Worm (Caenorhabditis elegans) whole organism, L2 larva: Measurements from ENCODE around the gene cct-6.

Experiments used
- C34F6.9 ChIP-seq: fragments of 150-350 bp; optimal IDR thresholded peaks from 2 replicates; lab custom pipeline; 2014; ENCODE audit warnings: missing biosample characterization, missing genetic modification characterization
- F13H6.1 ChIP-seq: sonication (generic microtip); optimal IDR thresholded peaks from 2 replicates; lab custom pipeline; 2016; ENCODE audit warnings: missing genetic modification characterization, missing compliant biosample characterization
- R02D3.7 ChIP-seq: fragments of 150-350 bp; optimal IDR thresholded peaks from 2 replicates; lab custom pipeline; 2014; ENCODE audit warnings: missing biosample characterization, missing genetic modification characterization
- Y55F3AM.14 ChIP-seq: fragments of 200-800 bp; sonication (Bioruptor generic); optimal IDR thresholded peaks from 2 replicates; lab custom pipeline; 2018; ENCODE audit warnings: mild to moderate bottlenecking, missing genetic modification characterization, missing compliant biosample characterization
- alr-1 ChIP-seq: fragments of 150-350 bp; optimal IDR thresholded peaks from 2 replicates; lab custom pipeline; 2014; ENCODE audit warnings: missing biosample characterization, missing genetic modification characterization
- aly-2 ChIP-seq: fragments of 150-350 bp; optimal IDR thresholded peaks from 2 replicates; lab custom pipeline; 2014; ENCODE audit warnings: missing biosample characterization, missing genetic modification characterization
- ama-1 ChIP-seq: fragments of 150-350 bp; optimal IDR thresholded peaks from 2 replicates; lab custom pipeline; 2018; ENCODE audit warnings: inconsistent platforms
- blmp-1 ChIP-seq: sonication (generic microtip); optimal IDR thresholded peaks from 2 replicates; lab custom pipeline; 2017; ENCODE audit warnings: missing genetic modification characterization, mild to moderate bottlenecking, missing compliant biosample characterization, antibody characterized with exemption, moderate library complexity; ENCODE audit not compliant: insufficient read depth
- ceh-16 ChIP-seq: fragments of 150-350 bp; optimal IDR thresholded peaks from 2 replicates; lab custom pipeline; 2014; ENCODE audit warnings: missing biosample characterization, missing genetic modification characterization
- ceh-82 ChIP-seq: fragments of 150-350 bp; optimal IDR thresholded peaks from 2 replicates; lab custom pipeline; 2014; ENCODE audit warnings: missing biosample characterization, missing genetic modification characterization
- crh-2 ChIP-seq: sonication (generic microtip); optimal IDR thresholded peaks from 2 replicates; lab custom pipeline; 2017; ENCODE audit warnings: missing biosample characterization, missing genetic modification characterization
- egl-27 ChIP-seq: sonication (generic microtip); optimal IDR thresholded peaks from 3 replicates; lab custom pipeline; 2017; ENCODE audit warnings: missing biosample characterization, missing genetic modification reagents, missing genetic modification characterization
- elt-1 ChIP-seq: fragments of 150-350 bp; optimal IDR thresholded peaks from 2 replicates; lab custom pipeline; 2014; ENCODE audit warnings: missing biosample characterization, missing genetic modification characterization
- elt-3 ChIP-seq: sonication (generic microtip); optimal IDR thresholded peaks from 2 replicates; lab custom pipeline; 2017; ENCODE audit warnings: missing biosample characterization, missing genetic modification characterization
- fos-1 ChIP-seq: fragments of 150-350 bp; optimal IDR thresholded peaks from 2 replicates; lab custom pipeline; 2014; ENCODE audit warnings: missing biosample characterization, missing genetic modification characterization
- gmeb-1 ChIP-seq: fragments of 150-350 bp; optimal IDR thresholded peaks from 2 replicates; lab custom pipeline; 2014; ENCODE audit warnings: missing biosample characterization, missing genetic modification characterization
- lin-11 ChIP-seq: fragments of 150-350 bp; sonication (generic microtip); optimal IDR thresholded peaks from 2 replicates; lab custom pipeline; 2014; ENCODE audit warnings: missing biosample characterization, missing genetic modification characterization, inconsistent platforms, mixed read lengths
- lin-13 ChIP-seq: fragments of 150-350 bp; optimal IDR thresholded peaks from 2 replicates; lab custom pipeline; 2014; ENCODE audit warnings: missing biosample characterization, missing genetic modification reagents, missing genetic modification characterization
- lin-39 ChIP-seq: fragments of 150-350 bp; optimal IDR thresholded peaks from 2 replicates; lab custom pipeline; 2014; ENCODE audit warnings: missing biosample characterization, missing genetic modification reagents, missing genetic modification characterization
- lsy-2 ChIP-seq, 2 experiments: fragments of 150-350 bp in 1 of 2; sonication (generic microtip) in 1 of 2; optimal IDR thresholded peaks; 2 replicates each; lab custom pipeline; 2014 to 2017; ENCODE audit warnings: missing biosample characterization in 2 of 2, missing genetic modification characterization in 2 of 2
- mab-5 ChIP-seq: fragments of 150-350 bp; optimal IDR thresholded peaks from 2 replicates; lab custom pipeline; 2014; ENCODE audit warnings: missing biosample characterization, missing genetic modification characterization
- mbf-1 ChIP-seq: sonication (generic microtip); optimal IDR thresholded peaks from 2 replicates; lab custom pipeline; 2017; ENCODE audit warnings: missing biosample characterization, missing genetic modification characterization
- mdl-1 ChIP-seq, 2 experiments: fragments of 150-350 bp in 1 of 2; sonication (generic microtip) in 1 of 2; optimal IDR thresholded peaks; 2 replicates each; lab custom pipeline; 2017; ENCODE audit warnings: missing biosample characterization in 2 of 2, missing genetic modification characterization in 2 of 2
- nhr-10 ChIP-seq: sonication (generic microtip); optimal IDR thresholded peaks from 2 replicates; lab custom pipeline; 2017; ENCODE audit warnings: missing biosample characterization, missing genetic modification characterization
- nhr-11 ChIP-seq: fragments of 150-350 bp; optimal IDR thresholded peaks from 2 replicates; lab custom pipeline; 2014; ENCODE audit warnings: missing biosample characterization, missing genetic modification characterization
- nhr-12 ChIP-seq: fragments of 150-350 bp; optimal IDR thresholded peaks from 2 replicates; lab custom pipeline; 2014; ENCODE audit warnings: missing biosample characterization, missing genetic modification characterization
- nhr-129 ChIP-seq: fragments of 150-350 bp; optimal IDR thresholded peaks from 2 replicates; lab custom pipeline; 2014; ENCODE audit warnings: missing biosample characterization, missing genetic modification characterization
- nhr-21 ChIP-seq: fragments of 150-350 bp; optimal IDR thresholded peaks from 2 replicates; lab custom pipeline; 2014; ENCODE audit warnings: missing biosample characterization, missing genetic modification characterization
- nhr-23 ChIP-seq: fragments of 150-350 bp; optimal IDR thresholded peaks from 2 replicates; lab custom pipeline; 2014; ENCODE audit warnings: missing biosample characterization, missing genetic modification reagents, missing genetic modification characterization
- nhr-237 ChIP-seq: fragments of 150-350 bp; optimal IDR thresholded peaks from 2 replicates; lab custom pipeline; 2014; ENCODE audit warnings: missing biosample characterization, missing genetic modification characterization
- nhr-25 ChIP-seq: fragments of 150-350 bp; sonication (generic microtip); optimal IDR thresholded peaks from 3 replicates; lab custom pipeline; 2014; ENCODE audit warnings: missing biosample characterization, missing genetic modification characterization
- nhr-6 ChIP-seq: fragments of 150-350 bp; optimal IDR thresholded peaks from 2 replicates; lab custom pipeline; 2014; ENCODE audit warnings: missing biosample characterization, missing genetic modification characterization
- nhr-77 ChIP-seq: fragments of 150-350 bp; optimal IDR thresholded peaks from 2 replicates; lab custom pipeline; 2014; ENCODE audit warnings: missing biosample characterization, missing genetic modification characterization
- peb-1 ChIP-seq: fragments of 150-350 bp; optimal IDR thresholded peaks from 2 replicates; lab custom pipeline; 2014; ENCODE audit warnings: missing biosample characterization, missing genetic modification characterization
- sem-4 ChIP-seq: fragments of 150-350 bp; optimal IDR thresholded peaks from 2 replicates; lab custom pipeline; 2014; ENCODE audit warnings: missing biosample characterization, missing genetic modification reagents, missing genetic modification characterization
- skn-1 ChIP-seq: sonication (generic microtip); optimal IDR thresholded peaks from 2 replicates; lab custom pipeline; 2017; ENCODE audit warnings: missing biosample characterization, missing genetic modification characterization
- sma-3 ChIP-seq: sonication (generic microtip); optimal IDR thresholded peaks from 2 replicates; lab custom pipeline; 2016; ENCODE audit warnings: missing genetic modification reagents, missing genetic modification characterization, missing compliant biosample characterization
- sma-9 ChIP-seq, 2 experiments: fragments of 150-350 bp in 1 of 2; sonication (generic microtip) in 1 of 2; optimal IDR thresholded peaks; 2 replicates each; lab custom pipeline; 2014 to 2016; ENCODE audit warnings: missing genetic modification characterization in 2 of 2, mild to moderate bottlenecking in 1 of 2, missing biosample characterization in 1 of 2, missing compliant biosample characterization in 1 of 2, missing genetic modification reagents in 1 of 2, moderate library complexity in 1 of 2
- snpc-4 ChIP-seq: fragments of 150-350 bp; optimal IDR thresholded peaks from 2 replicates; lab custom pipeline; 2014; ENCODE audit warnings: missing biosample characterization, missing genetic modification characterization
- unc-39 ChIP-seq: fragments of 150-350 bp; optimal IDR thresholded peaks from 2 replicates; lab custom pipeline; 2014; ENCODE audit warnings: missing biosample characterization, missing genetic modification characterization
- unc-55 ChIP-seq: fragments of 150-350 bp; sonication (generic microtip); optimal IDR thresholded peaks from 3 replicates; lab custom pipeline; 2014; ENCODE audit warnings: missing biosample characterization, missing genetic modification reagents, missing genetic modification characterization
- unc-62 ChIP-seq: fragments of 150-350 bp; optimal IDR thresholded peaks from 2 replicates; lab custom pipeline; 2014; ENCODE audit warnings: missing biosample characterization, missing genetic modification reagents, missing genetic modification characterization
- zag-1 ChIP-seq: fragments of 150-350 bp; optimal IDR thresholded peaks from 2 replicates; lab custom pipeline; 2014; ENCODE audit warnings: missing biosample characterization, missing genetic modification characterization
- ztf-1 ChIP-seq: fragments of 200-800 bp; sonication (Bioruptor generic); conservative IDR thresholded peaks from 2 replicates; pipeline ENCODE4 v1.3.6; 2022; ENCODE audit warnings: missing genetic modification characterization, missing compliant biosample characterization
- ztf-11 ChIP-seq: sonication (generic microtip); optimal IDR thresholded peaks from 2 replicates; lab custom pipeline; 2017; ENCODE audit warnings: missing biosample characterization, missing genetic modification characterization
- ztf-4 ChIP-seq: fragments of 150-350 bp; optimal IDR thresholded peaks from 2 replicates; lab custom pipeline; 2014; ENCODE audit warnings: missing biosample characterization, missing genetic modification characterization

The cct-6 gene

ce11 chrIII:5874263-5874662 is 18.8 kb upstream of the cct-6 start:
- TF ChIP-seq egl-27 (tag; lab: Kevin White, UChicago), result no peak
- TF ChIP-seq ceh-82 (tag; lab: Kevin White, UChicago), result no peak
- TF ChIP-seq mab-5 (tag; lab: Kevin White, UChicago), result no peak
- TF ChIP-seq nhr-237 (tag; lab: Kevin White, UChicago), result no peak
- TF ChIP-seq ztf-1 (GFP tag; lab: Robert Waterston, UW), result no peak
- TF ChIP-seq alr-1, result no peak
- peak; percentile 74 for TF ChIP-seq sma-9 (GFP tag; optimal IDR thresholded peaks at IDR 0.05; lab: Kevin White, UChicago)
- TF ChIP-seq sma-9 (tag; optimal IDR thresholded peaks at IDR 0.05; lab: Kevin White, UChicago), result no peak
- TF ChIP-seq snpc-4 (tag; lab: Kevin White, UChicago), result no peak
- TF ChIP-seq crh-2 (tag; lab: Kevin White, UChicago), result peak; percentile 71
- TF ChIP-seq lsy-2 (tag; optimal IDR thresholded peaks at IDR 0.05; lab: Kevin White, UChicago), result peak in 1 of 2 experiments; percentile 56
- TF ChIP-seq nhr-77 (tag; lab: Kevin White, UChicago), result no peak
- peak; percentile 31 for TF ChIP-seq nhr-6 (tag; lab: Kevin White, UChicago)
- TF ChIP-seq mdl-1 (tag; optimal IDR thresholded peaks at IDR 0.05; lab: Kevin White, UChicago), result peak in 1 of 2 experiments; percentile 42
- no peak for TF ChIP-seq nhr-10 (tag; lab: Kevin White, UChicago)
- TF ChIP-seq ztf-11 (tag; lab: Kevin White, UChicago), result no peak
- no peak for TF ChIP-seq unc-39 (tag; lab: Kevin White, UChicago)
- peak; percentile 68 for TF ChIP-seq gmeb-1 (tag; lab: Kevin White, UChicago)
- TF ChIP-seq nhr-11 (tag; lab: Kevin White, UChicago), result no peak
- no peak for TF ChIP-seq R02D3.7 (tag; lab: Kevin White, UChicago)
- no peak for TF ChIP-seq C34F6.9 (tag; lab: Kevin White, UChicago)
- TF ChIP-seq skn-1 (tag; lab: Kevin White, UChicago), result peak; percentile 34
- TF ChIP-seq nhr-25 (tag; lab: Kevin White, UChicago), result peak; percentile 56
- no peak for TF ChIP-seq ceh-16 (tag; lab: Kevin White, UChicago)
- TF ChIP-seq zag-1 (tag; lab: Kevin White, UChicago), result no peak
- TF ChIP-seq blmp-1 (tag; lab: Kevin White, UChicago), result peak; percentile 65
- TF ChIP-seq peb-1 (tag; lab: Kevin White, UChicago), result no peak
- TF ChIP-seq lin-39, result no peak
- TF ChIP-seq fos-1 (tag; lab: Kevin White, UChicago), result peak; percentile 42
- TF ChIP-seq ama-1 (lab: Kevin White, UChicago), result peak; percentile 87
- no peak for TF ChIP-seq Y55F3AM.14 (GFP tag; lab: Kevin White, UChicago)
- peak; percentile 15 for TF ChIP-seq lin-13 (GFP tag; lab: Kevin White, UChicago)
- no peak for TF ChIP-seq nhr-23 (tag; lab: Kevin White, UChicago)
- TF ChIP-seq mbf-1 (tag; lab: Kevin White, UChicago), result no peak
- peak; percentile 34 for TF ChIP-seq unc-62 (GFP tag; lab: Kevin White, UChicago)
- peak; percentile 77 for TF ChIP-seq nhr-129
- no peak for TF ChIP-seq F13H6.1 (tag; lab: Kevin White, UChicago)
- peak; percentile 96 for TF ChIP-seq nhr-21 (tag; lab: Kevin White, UChicago)
- peak; percentile 57 for TF ChIP-seq ztf-4 (tag; lab: Kevin White, UChicago)
- no peak for TF ChIP-seq unc-55 (GFP tag; lab: Kevin White, UChicago)
- TF ChIP-seq sma-3, result peak; percentile 79
- TF ChIP-seq, all 48 proteins: peak for 17

DNA sequence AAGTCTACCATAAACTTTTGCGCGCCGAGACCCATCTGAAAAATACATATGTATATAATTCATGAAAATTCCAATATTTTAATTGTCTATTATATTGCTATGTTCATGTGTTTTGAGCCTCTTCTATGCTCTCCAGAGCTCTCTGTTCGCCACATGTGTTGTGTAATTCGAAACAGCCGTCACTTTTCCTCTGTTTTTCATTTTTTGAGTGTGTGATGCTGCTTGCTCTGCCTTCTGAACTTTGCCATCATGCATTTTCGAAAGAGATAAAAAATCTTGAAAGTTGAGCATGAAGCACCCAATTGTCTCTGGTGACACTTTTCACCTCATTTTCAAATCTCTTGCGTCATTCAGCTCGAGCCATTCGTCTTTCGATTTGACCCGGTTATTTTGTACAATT is 16.8 kb upstream of the cct-6 start:
- no peak for TF ChIP-seq crh-2 (tag; lab: Kevin White, UChicago)
- TF ChIP-seq nhr-237 (tag; lab: Kevin White, UChicago), result no peak
- peak; percentile 67 for TF ChIP-seq nhr-129

- TF ChIP-seq mab-5 (tag; lab: Kevin White, UChicago) (no peak), nhr-21 (tag; lab: Kevin White, UChicago) (peak; percentile 76), lsy-2 (tag; optimal IDR thresholded peaks at IDR 0.05; lab: Kevin White, UChicago) (peak; percentile 48 to 90), nhr-11 (tag; lab: Kevin White, UChicago) (no peak), nhr-6 (tag; lab: Kevin White, UChicago) (peak; percentile 52), elt-1 (tag; lab: Kevin White, UChicago) (no peak), alr-1 (no peak), skn-1 (tag; lab: Kevin White, UChicago) (no peak), ceh-82 (tag; lab: Kevin White, UChicago) (no peak), mbf-1 (tag; lab: Kevin White, UChicago) (no peak), lin-11 (tag; lab: Kevin White, UChicago) (peak; percentile 52), ztf-11 (tag; lab: Kevin White, UChicago) (no peak), nhr-77 (tag; lab: Kevin White, UChicago) (peak; percentile 11), nhr-237 (tag; lab: Kevin White, UChicago) (no peak), sma-3 (peak; percentile 88), nhr-12 (tag; lab: Kevin White, UChicago) (no peak), elt-3 (tag; lab: Kevin White, UChicago) (no peak), sma-9 (GFP tag; optimal IDR thresholded peaks at IDR 0.05; lab: Kevin White, UChicago) (peak; percentile 88), sma-9 (tag; optimal IDR thresholded peaks at IDR 0.05; lab: Kevin White, UChicago) (no peak), aly-2 (no peak), C34F6.9 (tag; lab: Kevin White, UChicago) (peak; percentile 60), gmeb-1 (tag; lab: Kevin White, UChicago) (peak; percentile 95), snpc-4 (tag; lab: Kevin White, UChicago) (peak; percentile 30), lin-13 (GFP tag; lab: Kevin White, UChicago) (peak; percentile 69), R02D3.7 (tag; lab: Kevin White, UChicago) (no peak), nhr-25 (tag; lab: Kevin White, UChicago) (peak; percentile 77), zag-1 (tag; lab: Kevin White, UChicago) (no peak), egl-27 (tag; lab: Kevin White, UChicago) (peak; percentile 68), sem-4 (peak; percentile 8), ztf-1 (GFP tag; lab: Robert Waterston, UW) (no peak)
Observed at ce11 chrIII:5871760-5872159, 16.3 kb upstream of the cct-6 start, which contains the start of the genes F01F1.11 and F01F1.3. Gene F01F1.11 (minus strand): TSS chrIII:5871877. Gene F01F1.3 (plus strand): TSS chrIII:5871938.
